Worm (Caenorhabditis elegans): Measurements from ENCODE around the gene T07A5.7.

DNA sequence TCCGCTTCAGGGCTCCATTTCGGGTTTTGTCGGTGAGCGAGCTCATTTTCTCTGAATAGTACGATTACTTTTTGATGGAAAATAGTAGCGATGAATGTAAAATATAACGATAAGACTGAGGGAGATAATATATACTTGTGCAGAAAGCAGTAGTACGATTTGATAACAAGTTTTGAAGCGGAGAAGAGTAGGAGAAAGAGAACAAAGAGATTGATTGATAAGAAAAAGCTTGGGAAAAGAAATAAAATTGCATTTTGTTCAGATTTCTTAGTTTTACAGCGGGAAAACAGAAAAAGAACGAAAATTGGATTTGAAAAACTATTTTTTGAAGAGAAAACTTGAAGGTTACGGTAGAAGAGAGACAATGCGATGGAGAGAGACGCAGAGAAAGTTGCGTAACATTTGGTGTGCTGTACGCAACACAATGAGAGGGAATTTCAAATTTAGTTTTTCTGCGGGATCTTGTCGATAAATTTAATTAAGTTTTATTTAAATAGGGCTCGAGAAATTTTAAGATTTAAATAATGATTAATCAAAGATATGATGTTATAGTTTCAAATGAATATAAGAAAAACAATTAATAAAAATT, 46.8 kb upstream of the T07A5.7 start, which contains the start of gene umps-1:
- no peak for TF ChIP-seq nhr-28 (tag; optimal IDR thresholded peaks at IDR 0.05)
- TF ChIP-seq ztf-11 (tag; optimal IDR thresholded peaks at IDR 0.05): no peak
- TF ChIP-seq pha-4 (tag; optimal IDR thresholded peaks at IDR 0.05): no peak
- no peak for TF ChIP-seq sem-2 (GFP tag; optimal IDR thresholded peaks at IDR 0.05)
- TF ChIP-seq blmp-1 (tag; optimal IDR thresholded peaks at IDR 0.05): no peak
- TF ChIP-seq snpc-4 (tag; optimal IDR thresholded peaks at IDR 0.05): no peak
- TF ChIP-seq mep-1 (tag; optimal IDR thresholded peaks at IDR 0.05): no peak
